4 worm cellular contexts compared by ENCODE assay signal in genomic region chrII:5931109-5931508, ce11.
TF ChIP-seq lines count a peak whose summit lies in the region.

No protein-coding gene starts in this region.

TF ChIP-seq in whole organism, L1 larva, 84 proteins besides CTCF, POLR2A, EP300 and RAD21 (continued from another document and continues in another):
- TF ChIP-seq egl-13 (tag; optimal IDR thresholded peaks at IDR 0.05; lab: Kevin White, UChicago) (no peak), tlp-1 (tag; optimal IDR thresholded peaks at IDR 0.05; lab: Kevin White, UChicago) (no peak), skn-1 (tag; optimal IDR thresholded peaks at IDR 0.05; lab: Kevin White, UChicago) (peak; percentile 9), efl-3 (GFP tag; optimal IDR thresholded peaks at IDR 0.05; lab: Kevin White, UChicago) (no peak), lin-35 (GFP tag; optimal IDR thresholded peaks at IDR 0.05; lab: Kevin White, UChicago) (peak in 1 of 2 experiments; percentile 62), blmp-1 (tag; optimal IDR thresholded peaks at IDR 0.05; lab: Kevin White, UChicago) (peak; percentile 54), lin-15B (tag; optimal IDR thresholded peaks at IDR 0.05; lab: Kevin White, UChicago) (no peak), ces-1 (GFP tag; optimal IDR thresholded peaks at IDR 0.05; lab: Kevin White, UChicago) (no peak), fkh-4 (tag; optimal IDR thresholded peaks at IDR 0.05; lab: Kevin White, UChicago; ENCODE audit: borderline replicate concordance) (no peak), tbx-2 (tag; optimal IDR thresholded peaks at IDR 0.05; lab: Kevin White, UChicago) (peak; percentile 25), pax-3 (tag; optimal IDR thresholded peaks at IDR 0.05; lab: Kevin White, UChicago) (no peak), efl-1 (optimal IDR thresholded peaks at IDR 0.05; lab: Kevin White, UChicago) (peak in 1 of 2 experiments; percentile 15), efl-1 (GFP tag; optimal IDR thresholded peaks at IDR 0.05 in 1 of 2; lab: Kevin White, UChicago) (no peak), dsc-1 (tag; optimal IDR thresholded peaks at IDR 0.05; lab: Kevin White, UChicago) (no peak), elt-3 (tag; optimal IDR thresholded peaks at IDR 0.05; lab: Kevin White, UChicago) (peak in 2 of 6 experiments; percentile 12 to 53), dpl-1 (GFP tag; optimal IDR thresholded peaks at IDR 0.05; lab: Kevin White, UChicago) (peak in 1 of 3 experiments; percentile 1), nhr-77 (tag; optimal IDR thresholded peaks at IDR 0.05; lab: Kevin White, UChicago) (peak; percentile 47), hlh-4 (tag; optimal IDR thresholded peaks at IDR 0.05; lab: Kevin White, UChicago) (no peak), hpl-2 (GFP tag; optimal IDR thresholded peaks at IDR 0.05; lab: Kevin White, UChicago) (no peak), nhr-71 (tag; optimal IDR thresholded peaks at IDR 0.05; lab: Kevin White, UChicago) (peak; percentile 25), nhr-237 (tag; optimal IDR thresholded peaks at IDR 0.05; lab: Kevin White, UChicago) (no peak), lsy-2 (tag; optimal IDR thresholded peaks at IDR 0.05; lab: Kevin White, UChicago) (peak in 1 of 2 experiments; percentile 40), unc-86 (tag; optimal IDR thresholded peaks at IDR 0.05; lab: Kevin White, UChicago) (no peak), sptf-1 (tag; optimal IDR thresholded peaks at IDR 0.05; lab: Kevin White, UChicago) (no peak), hlh-17 (GFP tag; optimal IDR thresholded peaks at IDR 0.05; lab: Kevin White, UChicago; ENCODE audit: borderline replicate concordance) (no peak), egl-27 (tag; optimal IDR thresholded peaks at IDR 0.05; lab: Kevin White, UChicago) (no peak), sup-37 (GFP tag; optimal IDR thresholded peaks at IDR 0.05; lab: Kevin White, UChicago) (no peak), irx-1 (tag; optimal IDR thresholded peaks at IDR 0.05; lab: Kevin White, UChicago) (no peak), unc-30 (tag; optimal IDR thresholded peaks at IDR 0.05; lab: Kevin White, UChicago) (no peak), mdl-1 (tag; optimal IDR thresholded peaks at IDR 0.05; lab: Kevin White, UChicago) (peak in 1 of 2 experiments; percentile 28), jun-1 (tag; optimal IDR thresholded peaks at IDR 0.05; lab: Kevin White, UChicago) (peak; percentile 19), C04F5.9 (tag; optimal IDR thresholded peaks at IDR 0.05; lab: Kevin White, UChicago) (no peak), nhr-28 (tag; optimal IDR thresholded peaks at IDR 0.05; lab: Kevin White, UChicago) (no peak)

TF ChIP-seq in whole organism, L2 larva, 48 proteins besides CTCF, POLR2A, EP300 and RAD21 (continued from another document):
- TF ChIP-seq lin-13 (GFP tag; optimal IDR thresholded peaks at IDR 0.05; lab: Kevin White, UChicago) (peak; percentile 27), unc-62 (GFP tag; optimal IDR thresholded peaks at IDR 0.05; lab: Kevin White, UChicago) (no peak), skn-1 (tag; optimal IDR thresholded peaks at IDR 0.05; lab: Kevin White, UChicago) (no peak), crh-2 (tag; optimal IDR thresholded peaks at IDR 0.05; lab: Kevin White, UChicago) (peak; percentile 51), mbf-1 (tag; optimal IDR thresholded peaks at IDR 0.05; lab: Kevin White, UChicago) (no peak)

TF ChIP-seq in whole organism, L3 larva, 47 proteins besides CTCF, POLR2A, EP300 and RAD21 (continued from another document):
- TF ChIP-seq unc-62 (GFP tag; optimal IDR thresholded peaks at IDR 0.05; lab: Kevin White, UChicago) (no peak), nhr-67 (tag; optimal IDR thresholded peaks at IDR 0.05; lab: Kevin White, UChicago) (no peak), nfya-1 (tag; optimal IDR thresholded peaks at IDR 0.05; lab: Kevin White, UChicago; ENCODE audit: insufficient read depth) (peak; percentile 7), R02D3.7 (tag; optimal IDR thresholded peaks at IDR 0.05; lab: Kevin White, UChicago) (peak; percentile 4), nhr-237 (tag; optimal IDR thresholded peaks at IDR 0.05; lab: Kevin White, UChicago) (no peak), daf-12 (tag; optimal IDR thresholded peaks at IDR 0.05; lab: Kevin White, UChicago) (no peak), nhr-23 (tag; optimal IDR thresholded peaks at IDR 0.05; lab: Kevin White, UChicago) (peak; percentile 68), elt-2 (tag; optimal IDR thresholded peaks at IDR 0.05; lab: Kevin White, UChicago) (peak; percentile 54), fos-1 (tag; optimal IDR thresholded peaks at IDR 0.05; lab: Kevin White, UChicago) (no peak), ceh-82 (tag; optimal IDR thresholded peaks at IDR 0.05; lab: Kevin White, UChicago) (no peak), snpc-4 (tag; optimal IDR thresholded peaks at IDR 0.05; lab: Kevin White, UChicago) (no peak), pha-4 (tag; optimal IDR thresholded peaks at IDR 0.05; lab: Kevin White, UChicago) (peak; percentile 75), elt-3 (tag; optimal IDR thresholded peaks at IDR 0.05; lab: Kevin White, UChicago) (no peak)
TF ChIP-seq in whole organism, L3 larva: peak in this region for 8.

TF ChIP-seq in whole organism, L4 larva, 104 proteins besides CTCF, POLR2A, EP300 and RAD21 (continued from another document):
- TF ChIP-seq hlh-30 (tag; optimal IDR thresholded peaks at IDR 0.05; lab: Kevin White, UChicago; ENCODE audit: insufficient read depth) (peak; percentile 51), dmd-6 (GFP tag; IDR thresholded peaks at IDR 0.05; lab: Robert Waterston, UW) (peak; percentile 43; the same call in 1 of the 2 replicates), mxl-3 (GFP tag; optimal IDR thresholded peaks at IDR 0.05; lab: Kevin White, UChicago) (peak; percentile 66), mdl-1 (tag; optimal IDR thresholded peaks at IDR 0.05; lab: Kevin White, UChicago) (peak in 1 of 2 experiments; percentile 65), Y5F2A.4 (GFP tag; optimal IDR thresholded peaks at IDR 0.05; lab: Kevin White, UChicago) (no peak), nhr-28 (tag; optimal IDR thresholded peaks at IDR 0.05; lab: Kevin White, UChicago) (peak; percentile 84), pha-4 (GFP tag; IDR thresholded peaks at IDR 0.05; lab: Robert Waterston, UW) (no peak), pha-4 (tag; optimal IDR thresholded peaks at IDR 0.05; lab: Kevin White, UChicago) (peak; percentile 40), nhr-25 (tag; optimal IDR thresholded peaks at IDR 0.05; lab: Kevin White, UChicago; ENCODE audit: borderline replicate concordance, insufficient read depth) (peak; percentile 41), daf-16 (GFP tag; optimal IDR thresholded peaks at IDR 0.05; lab: Kevin White, UChicago) (no peak), daf-16 (tag; optimal IDR thresholded peaks at IDR 0.05; lab: Kevin White, UChicago) (peak; percentile 37), nhr-77 (tag; optimal IDR thresholded peaks at IDR 0.05; lab: Kevin White, UChicago) (peak; percentile 27), nhr-6 (tag; optimal IDR thresholded peaks at IDR 0.05; lab: Kevin White, UChicago) (no peak), hlh-11 (tag; optimal IDR thresholded peaks at IDR 0.05; lab: Kevin White, UChicago) (peak; percentile 72), hif-1 (tag; optimal IDR thresholded peaks at IDR 0.05; lab: Kevin White, UChicago) (peak in 1 of 2 experiments; percentile 7), mep-1 (tag; optimal IDR thresholded peaks at IDR 0.05; lab: Kevin White, UChicago) (peak; percentile 42), ceh-28 (tag; optimal IDR thresholded peaks at IDR 0.05; lab: Kevin White, UChicago) (no peak), dmd-8 (GFP tag; IDR thresholded peaks at IDR 0.05; lab: Robert Waterston, UW) (peak; percentile 53; the same call in 1 of the 2 replicates), lin-13 (GFP tag; optimal IDR thresholded peaks at IDR 0.05; lab: Kevin White, UChicago) (no peak), lsy-2 (tag; optimal IDR thresholded peaks at IDR 0.05; lab: Kevin White, UChicago) (peak in 1 of 2 experiments; percentile 21)
